Fruit fly (Drosophila melanogaster) whole organism, pupa: ENCODE results near the gene pdm2.
A peak's percentile ranks its signal among the peaks of the same experiment; 100 is the strongest.

Experiments used
- CG10348 ChIP-seq: fragments of 200-800 bp; sonication (Bioruptor generic); IDR thresholded peaks from 2 replicates; pipeline ENCODE4 v1.3.6; 2022; ENCODE audit warnings: missing biosample characterization, missing genetic modification characterization
- CG12605 ChIP-seq: fragments of 200-800 bp; sonication (Bioruptor generic); IDR thresholded peaks from 2 replicates; pipeline ENCODE4 v1.3.6; 2022; ENCODE audit warnings: missing biosample characterization, missing genetic modification characterization
- CG13204 ChIP-seq: fragments of 200-800 bp; sonication (Bioruptor generic); optimal IDR thresholded peaks from 2 replicates; lab custom pipeline; 2018; ENCODE audit warnings: missing biosample characterization, mild to moderate bottlenecking, missing genetic modification characterization, moderate library complexity
- CG14655 ChIP-seq: fragments of 200-800 bp; sonication (Bioruptor generic); optimal IDR thresholded peaks from 3 replicates; lab custom pipeline; 2017; ENCODE audit warnings: mild to moderate bottlenecking, missing biosample characterization, missing genetic modification reagents, missing genetic modification characterization
- CG15710 ChIP-seq: fragments of 200-800 bp; sonication (Bioruptor generic); optimal IDR thresholded peaks from 2 replicates; lab custom pipeline; 2018; ENCODE audit warnings: missing biosample characterization, mild to moderate bottlenecking, missing genetic modification characterization, moderate library complexity
- CG17806 ChIP-seq: fragments of 200-800 bp; sonication (Bioruptor generic); optimal IDR thresholded peaks from 2 replicates; lab custom pipeline; 2018; ENCODE audit warnings: missing biosample characterization, mild to moderate bottlenecking, missing genetic modification characterization, moderate library complexity
- CG32121 ChIP-seq: fragments of 200-800 bp; sonication (Bioruptor generic); IDR thresholded peaks from 2 replicates; pipeline ENCODE4 v1.3.6; 2022; ENCODE audit warnings: missing biosample characterization, missing genetic modification characterization
- CG34367 ChIP-seq: fragments of 200-800 bp; sonication (Bioruptor generic); optimal IDR thresholded peaks from 2 replicates; lab custom pipeline; 2018; ENCODE audit warnings: missing biosample characterization, mild to moderate bottlenecking, missing genetic modification characterization
- CG4496 ChIP-seq: fragments of 200-800 bp; sonication (Bioruptor generic); IDR thresholded peaks from 3 replicates; pipeline ENCODE4 v1.3.6; 2022; ENCODE audit warnings: missing biosample characterization, missing genetic modification characterization
- CG8159 ChIP-seq: fragments of 200-800 bp; sonication (Bioruptor generic); optimal IDR thresholded peaks from 3 replicates; lab custom pipeline; 2018; ENCODE audit warnings: missing biosample characterization, mild to moderate bottlenecking, missing genetic modification characterization, moderate library complexity
- CG8301 ChIP-seq: fragments of 200-800 bp; sonication (Bioruptor generic); optimal IDR thresholded peaks from 2 replicates; lab custom pipeline; 2018; ENCODE audit warnings: missing biosample characterization, mild to moderate bottlenecking, missing genetic modification characterization
- CG9948 ChIP-seq: fragments of 200-800 bp; sonication (Bioruptor generic); optimal IDR thresholded peaks from 2 replicates; lab custom pipeline; 2018; ENCODE audit warnings: missing biosample characterization, mild to moderate bottlenecking, missing genetic modification characterization, moderate library complexity
- D1 ChIP-seq: fragments of 200-800 bp; sonication (Bioruptor generic); optimal IDR thresholded peaks from 2 replicates; lab custom pipeline; 2018; ENCODE audit warnings: missing biosample characterization, mild to moderate bottlenecking, missing genetic modification characterization, moderate library complexity
- EcR ChIP-seq: fragments of 200-800 bp; sonication (Bioruptor generic); optimal IDR thresholded peaks from 3 replicates; lab custom pipeline; 2019; ENCODE audit warnings: missing biosample characterization, missing genetic modification characterization, mild to moderate bottlenecking, moderate library complexity, missing genetic modification reagents
- Ets98B ChIP-seq: fragments of 200-800 bp; sonication (Bioruptor generic); IDR thresholded peaks from 2 replicates; pipeline ENCODE4 v1.3.6; 2022; ENCODE audit warnings: missing biosample characterization, missing genetic modification characterization
- Pif1A ChIP-seq: fragments of 200-800 bp; sonication (Bioruptor generic); optimal IDR thresholded peaks from 3 replicates; lab custom pipeline; 2016; ENCODE audit warnings: missing biosample characterization, missing genetic modification characterization
- Pif1B ChIP-seq: fragments of 200-800 bp; sonication (Bioruptor generic); optimal IDR thresholded peaks from 3 replicates; lab custom pipeline; 2016; ENCODE audit warnings: missing biosample characterization, missing genetic modification characterization
- Snoo ChIP-seq: fragments of 200-800 bp; sonication (Bioruptor generic); optimal IDR thresholded peaks from 3 replicates; lab custom pipeline; 2017; ENCODE audit warnings: missing biosample characterization, mild to moderate bottlenecking, missing genetic modification characterization, inconsistent platforms
- fd96Ca ChIP-seq: fragments of 200-800 bp; sonication (Bioruptor generic); IDR thresholded peaks from 3 replicates; pipeline ENCODE4 v1.3.6; 2022; ENCODE audit warnings: missing biosample characterization, missing genetic modification characterization
- gl ChIP-seq: fragments of 200-800 bp; sonication (Bioruptor generic); optimal IDR thresholded peaks from 2 replicates; lab custom pipeline; 2018; ENCODE audit warnings: missing biosample characterization, mild to moderate bottlenecking, missing genetic modification characterization
- rn ChIP-seq: fragments of 200-800 bp; sonication (Bioruptor generic); IDR thresholded peaks from 2 replicates; pipeline ENCODE4 v1.3.6; 2022; ENCODE audit warnings: missing biosample characterization, missing genetic modification characterization

The pdm2 gene

DNA sequence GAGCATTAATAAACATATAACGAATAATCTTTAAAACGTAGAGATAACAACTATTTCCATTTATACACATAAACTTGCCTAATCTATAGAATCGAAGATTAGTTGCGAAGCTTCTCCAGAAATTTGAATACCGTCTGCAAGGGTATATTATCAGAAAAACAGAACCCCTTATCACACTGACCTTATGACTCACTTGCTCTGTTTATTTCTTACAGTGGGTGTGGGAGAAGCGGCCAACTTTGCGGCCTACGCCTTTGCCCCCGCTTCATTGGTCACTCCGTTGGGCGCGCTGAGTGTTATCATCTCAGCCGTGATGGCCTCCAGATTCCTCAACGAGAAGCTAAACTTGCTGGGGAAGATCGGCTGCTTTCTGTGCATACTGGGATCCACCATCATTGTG is 48.4 kb downstream of the pdm2 start:
- TF ChIP-seq CG15710 (no peak), CG9948 (no peak), CG34367 (no peak), Snoo (tag; lab: Kevin White, UChicago) (no peak), CG32121 (GFP tag; lab: Robert Waterston, UW) (no peak), D1 (tag; lab: Kevin White, UChicago) (no peak), rn (GFP tag; lab: Robert Waterston, UW) (no peak), CG13204 (GFP tag; lab: Kevin White, UChicago) (no peak), gl (tag; lab: Kevin White, UChicago) (no peak), CG17806 (tag; lab: Kevin White, UChicago) (no peak), CG8301 (no peak), Pif1B (GFP tag; lab: Kevin White, UChicago) (no peak), CG12605 (no peak), Ets98B (GFP tag; lab: Robert Waterston, UW) (no peak), fd96Ca (GFP tag; lab: Robert Waterston, UW) (no peak), CG14655 (no peak), CG4496 (no peak), Pif1A (no peak), EcR (no peak), CG10348 (GFP tag; lab: Robert Waterston, UW) (no peak)
- TF ChIP-seq, all 21 proteins: peak for 0

DNA sequence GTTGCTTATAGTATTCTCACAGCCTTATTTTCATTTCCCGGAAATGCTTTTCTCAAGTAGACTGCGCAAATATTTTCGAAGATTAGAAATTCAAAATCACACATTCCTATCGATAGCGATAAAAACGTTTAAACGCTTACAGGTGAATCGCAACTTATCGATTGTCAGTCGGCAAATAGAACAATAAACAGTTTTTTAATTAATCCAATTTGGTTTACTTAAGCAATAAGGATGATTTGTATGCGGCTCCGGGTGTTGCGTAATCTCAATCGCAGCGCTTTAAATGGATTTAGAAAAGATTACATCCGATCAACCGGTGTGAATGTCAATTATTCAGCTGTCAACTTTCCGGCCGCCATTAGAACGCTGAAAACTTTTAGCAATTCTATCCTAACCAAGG is 50.6 kb downstream of the pdm2 start, which contains the start of the genes CG6180 and CG15484:
TSS of gene CG6180 (plus strand) at position 122 of the 400 bp plus-strand sequence.
TSS of gene CG15484 (minus strand) at position 172 of the 400 bp plus-strand sequence.
- TF ChIP-seq rn (GFP tag; lab: Robert Waterston, UW), result no peak
- no peak for TF ChIP-seq CG13204 (GFP tag; lab: Kevin White, UChicago)
- no peak for TF ChIP-seq Pif1B (GFP tag; lab: Kevin White, UChicago)
- no peak for TF ChIP-seq fd96Ca (GFP tag; lab: Robert Waterston, UW)
- TF ChIP-seq Snoo (tag; lab: Kevin White, UChicago), result no peak
- TF ChIP-seq gl (tag; lab: Kevin White, UChicago), result no peak
- TF ChIP-seq CG8159, result no peak
- no peak for TF ChIP-seq D1 (tag; lab: Kevin White, UChicago)
- no peak for TF ChIP-seq CG12605
- TF ChIP-seq CG8301, result no peak
- no peak for TF ChIP-seq Ets98B (GFP tag; lab: Robert Waterston, UW)
- no peak for TF ChIP-seq CG4496
- no peak for TF ChIP-seq Pif1A
- TF ChIP-seq CG9948, result no peak
- no peak for TF ChIP-seq EcR
- TF ChIP-seq CG14655, result no peak

- TF ChIP-seq CG10348 (GFP tag; lab: Robert Waterston, UW), result no peak
- no peak for TF ChIP-seq CG8159
- TF ChIP-seq CG32121 (GFP tag; lab: Robert Waterston, UW), result no peak
- no peak for TF ChIP-seq Pif1A
- no peak for TF ChIP-seq CG13204 (GFP tag; lab: Kevin White, UChicago)
- TF ChIP-seq Ets98B (GFP tag; lab: Robert Waterston, UW), result no peak
- no peak for TF ChIP-seq gl (tag; lab: Kevin White, UChicago)
- TF ChIP-seq CG9948, result no peak
- no peak for TF ChIP-seq rn (GFP tag; lab: Robert Waterston, UW)
- TF ChIP-seq CG15710, result no peak
- no peak for TF ChIP-seq EcR
- no peak for TF ChIP-seq CG8301
- no peak for TF ChIP-seq CG34367
- TF ChIP-seq CG17806 (tag; lab: Kevin White, UChicago), result no peak
- no peak for TF ChIP-seq Pif1B (GFP tag; lab: Kevin White, UChicago)
- no peak for TF ChIP-seq fd96Ca (GFP tag; lab: Robert Waterston, UW)
- TF ChIP-seq CG4496, result no peak
- TF ChIP-seq CG14655, result no peak
Measured at dm6 chr2L:12708576-12708975, 51.6 kb downstream of the pdm2 start.

DNA sequence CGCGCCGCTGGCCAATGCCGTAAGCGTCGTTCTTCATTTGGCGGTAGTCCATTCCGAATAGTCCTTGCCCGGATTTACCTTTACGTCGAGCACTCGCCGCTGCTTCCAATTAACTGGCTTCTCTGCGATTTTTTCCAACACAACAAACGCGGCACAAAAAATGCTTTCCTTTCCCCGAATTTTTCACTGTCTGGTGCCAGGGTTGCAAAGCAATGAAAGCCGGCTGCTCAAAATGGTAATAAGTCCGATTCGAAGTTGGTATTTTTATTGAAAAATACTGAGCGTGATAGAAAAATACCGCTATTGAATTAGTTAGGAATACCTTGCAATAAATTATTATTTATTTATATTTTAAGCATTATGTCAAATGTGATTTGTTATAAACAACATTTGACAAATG is 55.3 kb downstream of the pdm2 start:
- TF ChIP-seq Ets98B (GFP tag; lab: Robert Waterston, UW) (no peak), CG9948 (no peak), rn (GFP tag; lab: Robert Waterston, UW) (no peak), fd96Ca (GFP tag; lab: Robert Waterston, UW) (no peak)

DNA sequence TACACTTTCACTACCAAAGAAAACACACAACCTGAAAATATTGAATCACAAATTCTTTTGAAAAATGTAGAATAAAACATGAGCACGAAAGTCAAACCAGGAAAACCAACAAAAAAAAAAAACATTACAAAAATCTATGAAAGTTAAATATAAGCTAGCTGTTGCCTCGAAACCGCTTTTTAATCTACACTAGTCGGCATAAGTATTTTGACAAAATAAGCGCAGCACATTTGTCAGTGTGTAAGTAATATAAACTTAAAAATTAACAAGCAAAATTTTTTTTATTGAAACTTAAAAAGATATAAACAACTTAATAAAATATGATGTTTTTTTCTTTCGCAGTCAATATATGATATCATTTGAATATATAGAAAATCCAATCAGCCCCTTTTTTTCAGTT is 55.9 kb downstream of the pdm2 start, which contains the start of gene CG5787:
TSS of gene CG5787 (minus strand) at position 101 of the 400 bp plus-strand sequence.
- TF ChIP-seq CG8301, result no peak
- TF ChIP-seq Ets98B (GFP tag; lab: Robert Waterston, UW), result no peak
- no peak for TF ChIP-seq CG12605
- no peak for TF ChIP-seq Snoo (tag; lab: Kevin White, UChicago)
- TF ChIP-seq CG15710, result no peak
- no peak for TF ChIP-seq CG14655
- TF ChIP-seq gl (tag; lab: Kevin White, UChicago), result no peak
- TF ChIP-seq CG9948, result no peak

- TF ChIP-seq CG32121 (GFP tag; lab: Robert Waterston, UW) (peak; percentile 54; the same call in 1 of the 2 replicates), CG4496 (peak; percentile 44; the same call in 1 of the 3 replicates), Pif1B (GFP tag; lab: Kevin White, UChicago) (no peak), Ets98B (GFP tag; lab: Robert Waterston, UW) (peak; percentile 53), fd96Ca (GFP tag; lab: Robert Waterston, UW) (peak; percentile 52; the same call in 2 of the 3 replicates)
- TF ChIP-seq, all 21 proteins: peak for 4
Measured at dm6 chr2L:12718437-12719376, 61.7 kb downstream of the pdm2 start, which contains the start of gene MRP. MRP (plus strand) TSS chr2L:12719045.
